Worm (Caenorhabditis elegans) whole organism, L4 larva: ENCODE measurements around the gene Y38E10A.2.

ENCODE experiments used
- ctbp-1 ChIP-seq: fragments of 200-800 bp; sonication (Bioruptor generic); IDR thresholded peaks from 2 replicates; pipeline ENCODE4 v1.3.6; 2022; ENCODE audit warnings: missing genetic modification reagents, missing genetic modification characterization, missing compliant biosample characterization
- hlh-11 ChIP-seq: fragments of 200-800 bp; sonication (Bioruptor generic); optimal IDR thresholded peaks from 2 replicates; lab custom pipeline; 2018; ENCODE audit warnings: mild to moderate bottlenecking, missing genetic modification characterization, missing compliant biosample characterization
- lin-15B ChIP-seq: fragments of 150-350 bp; sonication (generic microtip); optimal IDR thresholded peaks from 3 replicates; lab custom pipeline; 2014; ENCODE audit warnings: missing biosample characterization, missing genetic modification characterization

- no peak for TF ChIP-seq lin-15B (tag; lab: Kevin White, UChicago)
- TF ChIP-seq ctbp-1 (GFP tag; lab: Robert Waterston, UW), result no peak
- no peak for TF ChIP-seq hlh-11 (tag; lab: Kevin White, UChicago)
Measured at ce11 chrII:12619288-12619687, 45.8 kb upstream of the Y38E10A.2 start, which contains the start of gene nspe-2.
